Fruit fly (Drosophila melanogaster) whole organism, embryonic: Measurements from ENCODE around the gene CG3587.
A peak's percentile ranks its signal among the peaks of the same experiment; 100 is the strongest.

ENCODE experiments used
- ATbp ChIP-seq: fragments of 200-800 bp; sonication (Bioruptor generic); optimal IDR thresholded peaks from 2 replicates; lab custom pipeline; 2017; ENCODE audit warnings: missing biosample characterization, mild to moderate bottlenecking, missing genetic modification characterization, missing genetic modification reagents
- Aef1 ChIP-seq: fragments of 200-800 bp; sonication (Bioruptor generic); IDR thresholded peaks from 3 replicates; pipeline ENCODE4 v1.3.6; 2022; ENCODE audit warnings: missing biosample characterization, missing genetic modification characterization
- Bdp1 ChIP-seq: fragments of 200-800 bp; sonication (Bioruptor generic); optimal IDR thresholded peaks from 3 replicates; lab custom pipeline; 2016; ENCODE audit warnings: missing biosample characterization, missing genetic modification characterization
- Blimp-1 ChIP-seq: fragments of 200-800 bp; sonication (Bioruptor generic); optimal IDR thresholded peaks from 3 replicates; lab custom pipeline; 2018; ENCODE audit warnings: missing biosample characterization, missing genetic modification characterization, mild to moderate bottlenecking, moderate library complexity, missing genetic modification reagents
- CG11093 ChIP-seq: fragments of 200-800 bp; sonication (Bioruptor generic); IDR thresholded peaks from 3 replicates; pipeline ENCODE4 v1.3.6; 2022; ENCODE audit warnings: missing biosample characterization, missing genetic modification characterization
- CG11696 ChIP-seq: fragments of 200-800 bp; sonication (Bioruptor generic); IDR thresholded peaks from 2 replicates; pipeline ENCODE4 v1.3.6; 2022; ENCODE audit warnings: missing biosample characterization, missing genetic modification characterization
- CG13123 ChIP-seq: fragments of 200-800 bp; sonication (Bioruptor generic); optimal IDR thresholded peaks from 2 replicates; lab custom pipeline; 2016; ENCODE audit warnings: missing biosample characterization, missing genetic modification characterization
- CG13287 ChIP-seq: fragments of 200-800 bp; sonication (Bioruptor generic); IDR thresholded peaks from 2 replicates; pipeline ENCODE4 v1.3.6; 2022; ENCODE audit warnings: missing biosample characterization, missing genetic modification characterization; ENCODE audit not compliant: partially characterized antibody
- CG13894 ChIP-seq: fragments of 200-800 bp; sonication (Bioruptor generic); optimal IDR thresholded peaks from 3 replicates; lab custom pipeline; 2018; ENCODE audit warnings: missing biosample characterization, mild to moderate bottlenecking, missing genetic modification characterization, moderate library complexity
- CG15696 ChIP-seq: fragments of 200-800 bp; sonication (Bioruptor generic); optimal IDR thresholded peaks from 2 replicates; lab custom pipeline; 2019; ENCODE audit warnings: missing biosample characterization, mild to moderate bottlenecking, missing genetic modification characterization, moderate library complexity
- CG17328 ChIP-seq: fragments of 200-800 bp; sonication (Bioruptor generic); IDR thresholded peaks from 2 replicates; pipeline ENCODE4 v1.3.6; 2022; ENCODE audit warnings: missing biosample characterization, missing genetic modification characterization
- CG18011 ChIP-seq: fragments of 200-800 bp; sonication (Bioruptor generic); optimal IDR thresholded peaks from 2 replicates; lab custom pipeline; 2017; ENCODE audit warnings: missing biosample characterization, missing genetic modification characterization, mild to moderate bottlenecking, moderate library complexity, missing genotype
- CG2120 ChIP-seq: fragments of 200-800 bp; sonication (Bioruptor generic); optimal IDR thresholded peaks from 3 replicates; lab custom pipeline; 2016; ENCODE audit warnings: missing biosample characterization, missing genetic modification characterization
- CG4854 ChIP-seq: fragments of 200-800 bp; sonication (Bioruptor generic); optimal IDR thresholded peaks from 2 replicates; lab custom pipeline; 2016; ENCODE audit warnings: missing biosample characterization, missing genetic modification characterization, inconsistent platforms
- CG5245 ChIP-seq: fragments of 200-800 bp; sonication (Bioruptor generic); optimal IDR thresholded peaks from 3 replicates; lab custom pipeline; 2016; ENCODE audit warnings: missing biosample characterization, missing genetic modification characterization
- CG7928 ChIP-seq: fragments of 200-800 bp; sonication (Bioruptor generic); optimal IDR thresholded peaks from 2 replicates; lab custom pipeline; 2017; ENCODE audit warnings: missing biosample characterization, mild to moderate bottlenecking, missing genetic modification characterization
- CG8290 ChIP-seq, 3 experiments: fragments of 200-800 bp; sonication (Bioruptor generic); optimal IDR thresholded peaks; 2 replicates each; lab custom pipeline; 2016 to 2019; ENCODE audit warnings: missing biosample characterization in 3 of 3, missing genetic modification characterization in 3 of 3, mild to moderate bottlenecking in 2 of 3, moderate library complexity in 1 of 3
- CG9727 ChIP-seq: fragments of 200-800 bp; sonication (Bioruptor generic); optimal IDR thresholded peaks from 3 replicates; lab custom pipeline; 2017; ENCODE audit warnings: missing biosample characterization, mild to moderate bottlenecking, missing genetic modification characterization
- CG9876 ChIP-seq: fragments of 200-800 bp; sonication (Bioruptor generic); optimal IDR thresholded peaks from 2 replicates; lab custom pipeline; 2016; ENCODE audit warnings: missing biosample characterization, missing genetic modification characterization
- Dad ChIP-seq: fragments of 200-800 bp; sonication (Bioruptor generic); optimal IDR thresholded peaks from 3 replicates; lab custom pipeline; 2016; ENCODE audit warnings: missing biosample characterization, missing genetic modification characterization
- Doc3 ChIP-seq: fragments of 200-800 bp; sonication (Bioruptor generic); IDR thresholded peaks from 3 replicates; pipeline ENCODE4 v1.3.6; 2022; ENCODE audit warnings: missing biosample characterization, missing genetic modification characterization; ENCODE audit not compliant: partially characterized antibody
- Hr39 ChIP-seq: fragments of >200 bp; optimal IDR thresholded peaks from 2 replicates; lab custom pipeline; 2017
- Hr78 ChIP-seq, 2 experiments: fragments of 200-800 bp in 1 of 2; fragments of >200 bp in 1 of 2; sonication (Bioruptor generic) in 1 of 2; optimal IDR thresholded peaks; 2 replicates each; lab custom pipeline; 2017 to 2019; ENCODE audit warnings: missing biosample characterization in 2 of 2, missing genetic modification characterization in 2 of 2, mild to moderate bottlenecking in 1 of 2, moderate library complexity in 1 of 2
- Lhr ChIP-seq: fragments of 200-800 bp; sonication (Bioruptor generic); optimal IDR thresholded peaks from 3 replicates; lab custom pipeline; 2017; ENCODE audit warnings: mild to moderate bottlenecking, missing biosample characterization, missing genetic modification reagents, missing genetic modification characterization
- Mad ChIP-seq: fragments of 200-800 bp; sonication (Bioruptor generic); optimal IDR thresholded peaks from 2 replicates; lab custom pipeline; 2016; ENCODE audit warnings: missing biosample characterization, missing genetic modification characterization
- Mes4 ChIP-seq: fragments of 200-800 bp; sonication (Bioruptor generic); optimal IDR thresholded peaks from 2 replicates; lab custom pipeline; 2016; ENCODE audit warnings: missing biosample characterization, missing genetic modification characterization
- Optix ChIP-seq: fragments of 200-800 bp; sonication (Bioruptor generic); IDR thresholded peaks from 3 replicates; pipeline ENCODE4 v1.3.6; 2022; ENCODE audit warnings: missing biosample characterization, missing genetic modification characterization
- Pdp1 ChIP-seq, 2 experiments: fragments of 200-800 bp; sonication (Bioruptor generic); optimal IDR thresholded peaks; 3 replicates each; lab custom pipeline; 2016; ENCODE audit warnings: missing biosample characterization in 2 of 2, missing genetic modification characterization in 2 of 2, mild to moderate bottlenecking in 1 of 2, moderate library complexity in 1 of 2
- Ptx1 ChIP-seq: fragments of 200-800 bp; sonication (Bioruptor generic); IDR thresholded peaks from 2 replicates; pipeline ENCODE4 v1.3.6; 2022; ENCODE audit warnings: missing biosample characterization, missing genetic modification characterization
- Sry-δ ChIP-seq: fragments of 200-800 bp; sonication (Bioruptor generic); optimal IDR thresholded peaks from 2 replicates; lab custom pipeline; 2016; ENCODE audit warnings: missing biosample characterization, missing genetic modification characterization
- Xrp1 ChIP-seq: fragments of 200-800 bp; sonication (Bioruptor generic); IDR thresholded peaks from 2 replicates; pipeline ENCODE4 v1.3.6; 2022; ENCODE audit warnings: missing biosample characterization, missing genetic modification characterization
- ase ChIP-seq: fragments of 200-800 bp; sonication (Bioruptor generic); IDR thresholded peaks from 3 replicates; pipeline ENCODE4 v1.3.6; 2022; ENCODE audit warnings: missing biosample characterization, missing genetic modification characterization
- cad ChIP-seq: fragments of >200 bp; optimal IDR thresholded peaks from 2 replicates; lab custom pipeline; 2017; ENCODE audit warnings: missing biosample characterization, missing genetic modification characterization
- crp ChIP-seq, 2 experiments: fragments of 200-800 bp; sonication (Bioruptor generic); optimal IDR thresholded peaks; 2 replicates in 1 of 2; 3 replicates in 1 of 2; lab custom pipeline; 2017; ENCODE audit warnings: missing biosample characterization in 2 of 2, missing genetic modification characterization in 2 of 2, mild to moderate bottlenecking in 1 of 2, moderate library complexity in 1 of 2
- dm ChIP-seq: fragments of 200-800 bp; sonication (Bioruptor generic); optimal IDR thresholded peaks from 3 replicates; lab custom pipeline; 2016; ENCODE audit warnings: missing biosample characterization, missing genetic modification characterization
- ewg ChIP-seq: fragments of 200-800 bp; sonication (Bioruptor generic); optimal IDR thresholded peaks from 3 replicates; lab custom pipeline; 2017; ENCODE audit warnings: mild to moderate bottlenecking, missing biosample characterization, missing genetic modification reagents, missing genetic modification characterization
- eyg ChIP-seq: fragments of 200-800 bp; sonication (Bioruptor generic); optimal IDR thresholded peaks from 3 replicates; lab custom pipeline; 2016; ENCODE audit warnings: missing biosample characterization, missing genetic modification characterization
- fd3F ChIP-seq: fragments of 200-800 bp; sonication (Bioruptor generic); optimal IDR thresholded peaks from 2 replicates; lab custom pipeline; 2018; ENCODE audit warnings: missing biosample characterization, mild to moderate bottlenecking, missing genetic modification characterization, moderate library complexity
- klu ChIP-seq: fragments of 200-800 bp; sonication (Bioruptor generic); IDR thresholded peaks from 2 replicates; pipeline ENCODE4 v1.3.6; 2022; ENCODE audit warnings: missing biosample characterization, missing genetic modification characterization
- lilli ChIP-seq: fragments of 200-800 bp; sonication (Bioruptor generic); optimal IDR thresholded peaks from 3 replicates; lab custom pipeline; 2016; ENCODE audit warnings: missing biosample characterization, missing genetic modification characterization
- mam ChIP-seq: fragments of 200-800 bp; sonication (Bioruptor generic); optimal IDR thresholded peaks from 3 replicates; lab custom pipeline; 2016; ENCODE audit warnings: missing biosample characterization, missing genetic modification characterization
- mld ChIP-seq: fragments of 200-800 bp; sonication (Bioruptor generic); IDR thresholded peaks from 3 replicates; pipeline ENCODE4 v1.3.6; 2022; ENCODE audit warnings: missing biosample characterization, missing genetic modification characterization; ENCODE audit not compliant: partially characterized antibody
- nom ChIP-seq: fragments of 200-800 bp; sonication (Bioruptor generic); optimal IDR thresholded peaks from 2 replicates; lab custom pipeline; 2017; ENCODE audit warnings: missing biosample characterization, missing genetic modification characterization, mild to moderate bottlenecking, moderate library complexity, missing genetic modification reagents
- onecut ChIP-seq: fragments of 200-800 bp; sonication (Bioruptor generic); IDR thresholded peaks from 2 replicates; pipeline ENCODE4 v1.3.6; 2022; ENCODE audit warnings: missing biosample characterization, missing genetic modification characterization
- p53 ChIP-seq: fragments of 200-800 bp; sonication (Bioruptor generic); optimal IDR thresholded peaks from 2 replicates; lab custom pipeline; 2016; ENCODE audit warnings: missing biosample characterization, missing genetic modification characterization
- pb ChIP-seq: fragments of 200-800 bp; sonication (Bioruptor generic); optimal IDR thresholded peaks from 3 replicates; lab custom pipeline; 2016; ENCODE audit warnings: missing biosample characterization, missing genetic modification characterization
- phol ChIP-seq: fragments of 200-800 bp; sonication (Bioruptor generic); optimal IDR thresholded peaks from 3 replicates; lab custom pipeline; 2018; ENCODE audit warnings: missing biosample characterization, mild to moderate bottlenecking, missing genetic modification characterization, moderate library complexity
- ranshi ChIP-seq: fragments of 200-800 bp; sonication (Bioruptor generic); IDR thresholded peaks from 2 replicates; pipeline ENCODE4 v1.3.6; 2022; ENCODE audit warnings: missing biosample characterization, missing genetic modification characterization
- stwl ChIP-seq: fragments of 200-800 bp; sonication (Bioruptor generic); optimal IDR thresholded peaks from 3 replicates; lab custom pipeline; 2018; ENCODE audit warnings: missing biosample characterization, mild to moderate bottlenecking, missing genetic modification characterization, moderate library complexity
- tin ChIP-seq: fragments of 200-800 bp; sonication (Bioruptor generic); optimal IDR thresholded peaks from 3 replicates; lab custom pipeline; 2016; ENCODE audit warnings: missing biosample characterization, missing genetic modification characterization

Gene CG3587

DNA sequence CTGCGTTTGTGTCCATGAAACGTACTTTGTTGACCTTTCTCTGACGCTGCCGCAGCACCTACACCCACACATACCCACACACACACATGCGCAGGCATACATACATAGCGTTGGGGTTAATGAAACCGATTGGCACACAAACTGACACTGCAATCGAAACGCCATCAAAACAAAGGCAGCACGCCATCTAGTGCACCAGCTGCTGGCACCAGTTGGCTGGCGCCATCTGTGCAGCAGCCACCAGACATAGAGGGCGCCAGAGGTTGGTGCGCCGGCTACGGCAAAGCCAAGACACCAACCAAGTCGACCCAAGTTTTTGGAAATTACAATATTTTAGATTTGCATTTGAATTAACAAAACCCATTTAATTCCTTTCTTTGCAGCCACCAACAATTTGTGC is 12.8 kb downstream of the CG3587 start (continued):
- TF ChIP-seq CG8290 (GFP tag; optimal IDR thresholded peaks at IDR 0.05; lab: Kevin White, UChicago) (peak; percentile 85), CG8290 (tag; optimal IDR thresholded peaks at IDR 0.05; lab: Kevin White, UChicago) (peak in 1 of 2 experiments; percentile 89), Sry-δ (GFP tag; lab: Kevin White, UChicago) (peak; percentile 66), Xrp1 (GFP tag; lab: Robert Waterston, UW) (peak; percentile 28; the same call in 1 of the 2 replicates), mam (GFP tag; lab: Kevin White, UChicago) (peak; percentile 84), Lhr (peak; percentile 89), CG9876 (GFP tag; lab: Kevin White, UChicago) (peak; percentile 81), CG2120 (GFP tag; lab: Kevin White, UChicago) (peak; percentile 66), Mes4 (GFP tag; lab: Kevin White, UChicago) (peak; percentile 32), CG15696 (tag; lab: Kevin White, UChicago) (peak; percentile 83), pb (GFP tag; lab: Kevin White, UChicago) (peak; percentile 41), Blimp-1 (GFP tag; lab: Kevin White, UChicago) (peak; percentile 51), CG7928 (GFP tag; lab: Kevin White, UChicago) (peak; percentile 9), Optix (GFP tag; lab: Robert Waterston, UW) (peak; percentile 46; the same call in 1 of the 3 replicates), CG11696 (GFP tag; lab: Robert Waterston, UW) (no peak), Aef1 (peak; percentile 71), dm (GFP tag; lab: Kevin White, UChicago) (peak; percentile 28), crp (GFP tag; optimal IDR thresholded peaks at IDR 0.05; lab: Kevin White, UChicago) (peak in 1 of 2 experiments; percentile 15), CG17328 (GFP tag; lab: Robert Waterston, UW) (peak; percentile 48; the same call in 1 of the 2 replicates), Bdp1 (GFP tag; lab: Kevin White, UChicago) (peak; percentile 52), ranshi (GFP tag; lab: Robert Waterston, UW) (peak; percentile 78), p53 (GFP tag; lab: Kevin White, UChicago) (peak; percentile 87), ATbp (GFP tag; lab: Kevin White, UChicago) (no peak), Mad (GFP tag; lab: Kevin White, UChicago) (peak; percentile 49), Hr78 (GFP tag; optimal IDR thresholded peaks at IDR 0.05; lab: Kevin White, UChicago) (peak in 1 of 2 experiments; percentile 85), CG11093 (GFP tag; lab: Robert Waterston, UW) (peak; percentile 35; the same call in 1 of the 3 replicates), Ptx1 (GFP tag; lab: Robert Waterston, UW) (peak; percentile 88), klu (GFP tag; lab: Robert Waterston, UW) (peak; percentile 53; the same call in 1 of the 2 replicates), tin (GFP tag; lab: Kevin White, UChicago) (peak; percentile 86), CG13894 (tag; lab: Kevin White, UChicago) (peak; percentile 6), mld (GFP tag; lab: Robert Waterston, UW) (no peak), CG13287 (GFP tag; lab: Robert Waterston, UW) (peak; percentile 59; the same call in 1 of the 2 replicates), Hr39 (lab: Kevin White, UChicago) (no peak), Dad (GFP tag; lab: Kevin White, UChicago) (peak; percentile 55), Pdp1 (GFP tag; optimal IDR thresholded peaks at IDR 0.05; lab: Kevin White, UChicago) (peak; percentile 73 to 74), fd3F (GFP tag; lab: Kevin White, UChicago) (no peak), CG13123 (GFP tag; lab: Kevin White, UChicago) (peak; percentile 6), CG5245 (GFP tag; lab: Kevin White, UChicago) (peak; percentile 68), CG9727 (GFP tag; lab: Kevin White, UChicago) (peak; percentile 34), cad (GFP tag; lab: Kevin White, UChicago) (no peak), stwl (tag; lab: Kevin White, UChicago) (peak; percentile 48), CG18011 (GFP tag; lab: Kevin White, UChicago) (no peak), lilli (GFP tag; lab: Kevin White, UChicago) (peak; percentile 64), CG4854 (peak; percentile 50), phol (tag; lab: Kevin White, UChicago) (peak; percentile 75), ase (GFP tag; lab: Robert Waterston, UW) (peak; percentile 71; the same call in 2 of the 3 replicates), Doc3 (GFP tag; lab: Robert Waterston, UW) (no peak), onecut (GFP tag; lab: Robert Waterston, UW) (peak; percentile 73), eyg (peak; percentile 3), nom (no peak), ewg (peak; percentile 55)
